Fruit fly (Drosophila melanogaster): ENCODE measurements around the gene Sytalpha.

Sytalpha gene

dm6 chr2L:17565734-17566133 is 26.3 kb upstream of the Sytalpha start:
- peak; percentile 10 for TF ChIP-seq cg (GFP tag; optimal IDR thresholded peaks at IDR 0.05)
- no peak for TF ChIP-seq CG7372 (GFP tag; IDR thresholded peaks at IDR 0.05)
- peak; percentile 53 for TF ChIP-seq kni (GFP tag; optimal IDR thresholded peaks at IDR 0.05)
- no peak for TF ChIP-seq mam (GFP tag; optimal IDR thresholded peaks at IDR 0.05)
- TF ChIP-seq gem (tag; optimal IDR thresholded peaks at IDR 0.05) = no peak
- no peak for TF ChIP-seq Optix (GFP tag; IDR thresholded peaks at IDR 0.05)
- TF ChIP-seq CG33213 (GFP tag; optimal IDR thresholded peaks at IDR 0.05) = no peak
- TF ChIP-seq pros (GFP tag; optimal IDR thresholded peaks at IDR 0.05) = peak; percentile 30
- no peak for TF ChIP-seq sens-2 (GFP tag; IDR thresholded peaks at IDR 0.05)
- 0 out of 4 replicates have a peak, but pooled peaks have one; percentile 6 for TF ChIP-seq chinmo (GFP tag; IDR thresholded peaks at IDR 0.05; ENCODE audit: partially characterized antibody)
- TF ChIP-seq Trl (optimal IDR thresholded peaks at IDR 0.05) = peak in 1 of 2 experiments; percentile 54
- TF ChIP-seq Trl (GFP tag; optimal IDR thresholded peaks at IDR 0.05) = no peak
- TF ChIP-seq sens (GFP tag) = peak; percentile 45
- TF ChIP-seq seq (GFP tag; IDR thresholded peaks at IDR 0.05) = 0 out of 2 replicates have a peak, but pooled peaks have one; percentile 17

dm6 chr2L:17573063-17573462 is 19.0 kb upstream of the Sytalpha start:
- TF ChIP-seq CG2712 (tag; optimal IDR thresholded peaks at IDR 0.05) (peak; percentile 11), CG2678 (tag; optimal IDR thresholded peaks at IDR 0.05) (peak; percentile 10), CG7839 (tag; optimal IDR thresholded peaks at IDR 0.05) (peak; percentile 8), CG3281 (GFP tag; optimal IDR thresholded peaks at IDR 0.05) (peak; percentile 3), phol (tag; optimal IDR thresholded peaks at IDR 0.05) (peak; percentile 65), Blimp-1 (GFP tag; optimal IDR thresholded peaks at IDR 0.05) (peak; percentile 2), dysf (GFP tag; IDR thresholded peaks at IDR 0.05) (0 out of 3 replicates have a peak, but pooled peaks have one; percentile 14), onecut (GFP tag; IDR thresholded peaks at IDR 0.05) (peak; percentile 34), Oli (tag; optimal IDR thresholded peaks at IDR 0.05) (peak; percentile 37), Antp (GFP tag; optimal IDR thresholded peaks at IDR 0.05) (no peak), CG6689 (GFP tag; IDR thresholded peaks at IDR 0.05) (peak; percentile 33; the same call in 1 of the 2 replicates), dmrt99B (tag; optimal IDR thresholded peaks at IDR 0.05) (peak; percentile 14), seq (GFP tag; IDR thresholded peaks at IDR 0.05) (no peak), tin (GFP tag; optimal IDR thresholded peaks at IDR 0.05) (no peak), maf-S (GFP tag; optimal IDR thresholded peaks at IDR 0.05) (no peak), Xbp1 (GFP tag; optimal IDR thresholded peaks at IDR 0.05) (peak; percentile 2), lab (GFP tag; optimal IDR thresholded peaks at IDR 0.05) (peak; percentile 8), Hr51 (GFP tag; optimal IDR thresholded peaks at IDR 0.05) (peak in 1 of 2 experiments; percentile 24)

- TF ChIP-seq CkIIα-i1 (GFP tag; IDR thresholded peaks at IDR 0.05) (no peak), CG6683 (GFP tag; optimal IDR thresholded peaks at IDR 0.05) (no peak), D (optimal IDR thresholded peaks at IDR 0.05) (no peak), D (GFP tag; optimal IDR thresholded peaks at IDR 0.05) (no peak), Mrtf (GFP tag; IDR thresholded peaks at IDR 0.05) (no peak), jigr1 (GFP tag; IDR thresholded peaks at IDR 0.05) (no peak), phol (tag; optimal IDR thresholded peaks at IDR 0.05) (peak; percentile 37), CG6272 (GFP tag; IDR thresholded peaks at IDR 0.05) (0 out of 2 replicates have a peak, but pooled peaks have one; percentile 25), CG7556 (GFP tag; optimal IDR thresholded peaks at IDR 0.05) (no peak), sqz (GFP tag; optimal IDR thresholded peaks at IDR 0.05) (peak; percentile 58), da (GFP tag; optimal IDR thresholded peaks at IDR 0.05) (no peak), stc (GFP tag; IDR thresholded peaks at IDR 0.05) (no peak), Aef1 (GFP tag; IDR thresholded peaks at IDR 0.05) (no peak), HmgZ (tag; optimal IDR thresholded peaks at IDR 0.05) (no peak), jing (GFP tag; optimal IDR thresholded peaks at IDR 0.05) (no peak), CG5953 (GFP tag; IDR thresholded peaks at IDR 0.05) (no peak), vvl (GFP tag; IDR thresholded peaks at IDR 0.05) (no peak), CG1647 (GFP tag; optimal IDR thresholded peaks at IDR 0.05) (no peak), Fer1 (GFP tag; optimal IDR thresholded peaks at IDR 0.05) (no peak), CG43689 (GFP tag; IDR thresholded peaks at IDR 0.05) (no peak)
Observed at dm6 chr2L:17574337-17574912, 17.6 kb upstream of the Sytalpha start.

Data from whole organism, embryonic.